Worm (Caenorhabditis elegans) whole organism, young adult: ENCODE measurements around the gene F14F9.4.

Experiments
- B0035.1 ChIP-seq: sonication (generic microtip); optimal IDR thresholded peaks from 2 replicates; lab custom pipeline; 2016; ENCODE audit warnings: missing genetic modification characterization, mild to moderate bottlenecking, missing compliant biosample characterization, missing genotype, missing genetic modification reagents
- lin-26 ChIP-seq: fragments of 200-800 bp; sonication (Bioruptor generic); IDR thresholded peaks from 2 replicates; pipeline ENCODE4 v1.3.6; 2022; ENCODE audit warnings: missing genetic modification reagents, missing genetic modification characterization, missing compliant biosample characterization
- nfya-1 ChIP-seq: sonication (generic microtip); optimal IDR thresholded peaks from 2 replicates; lab custom pipeline; 2017; ENCODE audit warnings: antibody characterized with exemption, missing compliant biosample characterization, missing genetic modification characterization, borderline replicate concordance; ENCODE audit not compliant: insufficient read depth
- nfyb-1 ChIP-seq: fragments of 200-800 bp; sonication (Bioruptor generic); IDR thresholded peaks from 2 replicates; pipeline ENCODE4 v1.3.6; 2022; ENCODE audit warnings: missing genetic modification reagents, missing genetic modification characterization, missing compliant biosample characterization
- snpc-4 ChIP-seq, 5 experiments: fragments of 150-350 bp in 1 of 5; sonication (generic microtip) in 4 of 5; optimal IDR thresholded peaks; 2 replicates each; lab custom pipeline; 2014 to 2018; ENCODE audit warnings: missing genetic modification characterization in 5 of 5, missing biosample characterization in 3 of 5, antibody characterized with exemption in 2 of 5, mild to moderate bottlenecking in 2 of 5, missing compliant biosample characterization in 2 of 5, missing genotype in 2 of 5, moderate library complexity in 2 of 5, missing genetic modification reagents in 1 of 5
- unc-62 ChIP-seq: fragments of 150-350 bp; optimal IDR thresholded peaks from 2 replicates; lab custom pipeline; 2014; ENCODE audit warnings: missing biosample characterization, missing genetic modification reagents, missing genetic modification characterization
- ztf-18 ChIP-seq: sonication (generic microtip); optimal IDR thresholded peaks from 2 replicates; lab custom pipeline; 2016; ENCODE audit warnings: missing genotype, mild to moderate bottlenecking, missing genetic modification characterization, missing compliant biosample characterization
- ztf-3 ChIP-seq: fragments of 200-800 bp; sonication (Bioruptor generic); optimal IDR thresholded peaks from 2 replicates; lab custom pipeline; 2018; ENCODE audit warnings: mild to moderate bottlenecking, missing genetic modification characterization, missing compliant biosample characterization
- ztf-6 ChIP-seq: fragments of 200-800 bp; sonication (Bioruptor generic); IDR thresholded peaks from 2 replicates; pipeline ENCODE4 v1.3.6; 2022; ENCODE audit warnings: missing genetic modification reagents, missing genetic modification characterization, missing compliant biosample characterization

DNA sequence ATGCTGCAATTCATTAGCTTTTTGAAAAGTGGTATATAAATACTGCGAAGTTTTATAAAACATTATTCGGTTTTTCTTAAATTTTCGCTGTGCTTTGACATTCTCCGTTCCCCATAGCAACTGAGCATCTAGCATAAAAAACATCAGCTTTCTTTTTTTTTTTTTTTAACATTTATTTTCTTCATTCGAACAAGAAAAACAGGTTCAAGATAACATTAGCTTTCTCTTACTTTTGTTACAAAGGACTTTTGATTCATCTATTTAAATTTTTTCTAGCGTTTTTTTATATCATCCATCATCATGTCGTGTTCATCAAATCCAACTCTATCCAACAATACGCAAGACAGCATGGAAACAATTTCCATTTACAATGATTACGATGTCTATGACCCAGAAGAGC, 5.4 kb downstream of the F14F9.4 start, which contains the start of gene F14F9.3:
- TF ChIP-seq ztf-3 (GFP tag; lab: Kevin White, UChicago) (no peak), ztf-18 (tag; lab: Kevin White, UChicago) (no peak), nfyb-1 (GFP tag; lab: Robert Waterston, UW) (no peak), lin-26 (GFP tag; lab: Robert Waterston, UW) (no peak), nfya-1 (tag; lab: Kevin White, UChicago) (no peak), unc-62 (GFP tag; lab: Kevin White, UChicago) (no peak), snpc-4 (GFP tag; optimal IDR thresholded peaks at IDR 0.05; lab: Kevin White, UChicago) (no peak), snpc-4 (tag; optimal IDR thresholded peaks at IDR 0.05; lab: Kevin White, UChicago) (no peak), B0035.1 (tag; lab: Kevin White, UChicago) (no peak), ztf-6 (GFP tag; lab: Robert Waterston, UW) (no peak)
